Fruit fly (Drosophila melanogaster) whole organism, adult: ENCODE data around the gene Bro.

Source experiments
- CG11617 ChIP-seq: fragments of 200-800 bp; sonication (Bioruptor generic); optimal IDR thresholded peaks from 2 replicates; lab custom pipeline; 2017; ENCODE audit warnings: mild to moderate bottlenecking, missing biosample characterization, missing genetic modification reagents, missing genetic modification characterization
- CG12768 ChIP-seq: fragments of 200-800 bp; sonication (Bioruptor generic); optimal IDR thresholded peaks from 2 replicates; lab custom pipeline; 2017; ENCODE audit warnings: missing biosample characterization, missing genetic modification characterization, mild to moderate bottlenecking, moderate library complexity, missing genetic modification reagents
- CG14711 ChIP-seq: fragments of 200-800 bp; sonication (Bioruptor generic); optimal IDR thresholded peaks from 2 replicates; lab custom pipeline; 2018; ENCODE audit warnings: missing biosample characterization, mild to moderate bottlenecking, missing genetic modification characterization, moderate library complexity
- CG1620 ChIP-seq: fragments of 200-800 bp; sonication (Bioruptor generic); optimal IDR thresholded peaks from 2 replicates; lab custom pipeline; 2016; ENCODE audit warnings: missing biosample characterization, missing genetic modification characterization
- CG33017 ChIP-seq: fragments of 200-800 bp; sonication (Bioruptor generic); optimal IDR thresholded peaks from 2 replicates; lab custom pipeline; 2018; ENCODE audit warnings: missing biosample characterization, mild to moderate bottlenecking, missing genetic modification characterization, moderate library complexity
- CG5204 ChIP-seq: fragments of 200-800 bp; sonication (Bioruptor generic); optimal IDR thresholded peaks from 2 replicates; lab custom pipeline; 2016; ENCODE audit warnings: missing biosample characterization, missing genetic modification characterization
- CG7045 ChIP-seq: fragments of 200-800 bp; sonication (Bioruptor generic); optimal IDR thresholded peaks from 2 replicates; lab custom pipeline; 2017; ENCODE audit warnings: missing biosample characterization, mild to moderate bottlenecking, missing genetic modification characterization
- CG7101 ChIP-seq: fragments of 200-800 bp; sonication (Bioruptor generic); optimal IDR thresholded peaks from 2 replicates; lab custom pipeline; 2018; ENCODE audit warnings: missing biosample characterization, mild to moderate bottlenecking, missing genetic modification characterization, moderate library complexity
- Clk ChIP-seq: fragments of 200-800 bp; sonication (Bioruptor generic); optimal IDR thresholded peaks from 2 replicates; lab custom pipeline; 2017; ENCODE audit warnings: missing biosample characterization, missing genetic modification characterization
- Crg-1 ChIP-seq: fragments of 200-800 bp; sonication (Bioruptor generic); optimal IDR thresholded peaks from 2 replicates; lab custom pipeline; 2016; ENCODE audit warnings: missing biosample characterization, missing genetic modification characterization
- Hr96 ChIP-seq: fragments of 200-800 bp; sonication (Bioruptor generic); optimal IDR thresholded peaks from 2 replicates; lab custom pipeline; 2016; ENCODE audit warnings: missing biosample characterization, missing genetic modification characterization
- Mnt ChIP-seq: fragments of 200-800 bp; sonication (Bioruptor generic); optimal IDR thresholded peaks from 2 replicates; lab custom pipeline; 2016; ENCODE audit warnings: missing biosample characterization, mild to moderate bottlenecking, missing genetic modification characterization
- bab1 ChIP-seq: fragments of 200-800 bp; sonication (Bioruptor generic); optimal IDR thresholded peaks from 3 replicates; lab custom pipeline; 2019; ENCODE audit warnings: missing biosample characterization, mild to moderate bottlenecking, missing genetic modification characterization, moderate library complexity
- cic ChIP-seq: fragments of 200-800 bp; sonication (Bioruptor generic); optimal IDR thresholded peaks from 2 replicates; lab custom pipeline; 2017; ENCODE audit warnings: missing biosample characterization, mild to moderate bottlenecking, missing genetic modification characterization, moderate library complexity
- cnc ChIP-seq, 2 experiments: fragments of >200 bp; optimal IDR thresholded peaks; 2 replicates each; lab custom pipeline; 2017
- kay ChIP-seq: fragments of 200-800 bp; sonication (Bioruptor generic); peaks from one replicate; lab custom pipeline; 2016; ENCODE audit warnings: missing biosample characterization, missing genetic modification characterization, borderline replicate concordance
- ovo ChIP-seq: fragments of 200-800 bp; sonication (Bioruptor generic); optimal IDR thresholded peaks from 2 replicates; lab custom pipeline; 2016; ENCODE audit warnings: missing biosample characterization, missing genetic modification characterization
- pad ChIP-seq: fragments of 200-800 bp; sonication (Bioruptor generic); optimal IDR thresholded peaks from 3 replicates; lab custom pipeline; 2017; ENCODE audit warnings: missing biosample characterization, missing genetic modification characterization, mild to moderate bottlenecking, moderate library complexity, missing genetic modification reagents
- tj ChIP-seq: fragments of 200-800 bp; sonication (Bioruptor generic); optimal IDR thresholded peaks from 3 replicates; lab custom pipeline; 2017; ENCODE audit warnings: missing biosample characterization, mild to moderate bottlenecking, missing genetic modification characterization, moderate library complexity
- toe ChIP-seq: fragments of 200-800 bp; sonication (Bioruptor generic); optimal IDR thresholded peaks from 2 replicates; lab custom pipeline; 2016; ENCODE audit warnings: missing biosample characterization, missing genetic modification characterization

The Bro gene

dm6 chr3L:1649363-1649762 lies 1.7 kb downstream of the Bro start:
- no peak for TF ChIP-seq pad
- TF ChIP-seq cnc (optimal IDR thresholded peaks at IDR 0.05; lab: Kevin White, UChicago) = no peak
- TF ChIP-seq Mnt (GFP tag; lab: Kevin White, UChicago) = no peak
- no peak for TF ChIP-seq CG7101 (tag; lab: Kevin White, UChicago)
- TF ChIP-seq ovo (GFP tag; lab: Kevin White, UChicago) = no peak
- TF ChIP-seq Clk = no peak
- TF ChIP-seq toe = no peak
- TF ChIP-seq CG5204 (GFP tag; lab: Kevin White, UChicago) = no peak
- no peak for TF ChIP-seq Crg-1 (GFP tag; lab: Kevin White, UChicago)
- no peak for TF ChIP-seq bab1
- TF ChIP-seq CG33017 = no peak
- TF ChIP-seq kay (GFP tag; lab: Kevin White, UChicago) = no peak
- no peak for TF ChIP-seq Hr96
- no peak for TF ChIP-seq cic (GFP tag; lab: Kevin White, UChicago)
- TF ChIP-seq CG14711 (tag; lab: Kevin White, UChicago) = no peak
- no peak for TF ChIP-seq CG11617 (GFP tag; lab: Kevin White, UChicago)
- no peak for TF ChIP-seq CG7045
- TF ChIP-seq CG1620 (GFP tag; lab: Kevin White, UChicago) = no peak
- no peak for TF ChIP-seq tj (GFP tag; lab: Kevin White, UChicago)
- no peak for TF ChIP-seq CG12768

dm6 chr3L:1652700-1653200 lies 5.1 kb downstream of the Bro start, which contains the start of the genes CG7970 and Vta1:
CG7970 (plus strand) TSS chr3L:1652750.
Vta1 (minus strand) TSS chr3L:1652900.
- TF ChIP-seq bab1 = peak; percentile 31
- no peak for TF ChIP-seq kay (GFP tag; lab: Kevin White, UChicago)
- peak; percentile 93 for TF ChIP-seq CG12768
- TF ChIP-seq CG14711 (tag; lab: Kevin White, UChicago) = peak; percentile 17
- TF ChIP-seq toe = no peak
- peak; percentile 21 for TF ChIP-seq Crg-1 (GFP tag; lab: Kevin White, UChicago)
- TF ChIP-seq CG33017 = peak; percentile 52
- no peak for TF ChIP-seq pad
- no peak for TF ChIP-seq CG5204 (GFP tag; lab: Kevin White, UChicago)
- TF ChIP-seq cic (GFP tag; lab: Kevin White, UChicago) = no peak
- TF ChIP-seq CG7045 = no peak
- no peak for TF ChIP-seq Hr96
- no peak for TF ChIP-seq CG7101 (tag; lab: Kevin White, UChicago)
- peak; percentile 9 for TF ChIP-seq tj (GFP tag; lab: Kevin White, UChicago)
- TF ChIP-seq cnc (optimal IDR thresholded peaks at IDR 0.05; lab: Kevin White, UChicago) = no peak
- no peak for TF ChIP-seq ovo (GFP tag; lab: Kevin White, UChicago)
- TF ChIP-seq CG1620 (GFP tag; lab: Kevin White, UChicago) = no peak
- TF ChIP-seq CG11617 (GFP tag; lab: Kevin White, UChicago) = peak; percentile 16

- TF ChIP-seq cic (GFP tag; lab: Kevin White, UChicago) (peak; percentile 30), ovo (GFP tag; lab: Kevin White, UChicago) (no peak)
Observed at dm6 chr3L:1653752-1654151, 6.1 kb downstream of the Bro start.

- TF ChIP-seq Mnt (GFP tag; lab: Kevin White, UChicago) (peak; percentile 54), cic (GFP tag; lab: Kevin White, UChicago) (peak; percentile 12), Hr96 (no peak)
Observed at dm6 chr3L:1661738-1662370, 14.2 kb downstream of the Bro start.

DNA sequence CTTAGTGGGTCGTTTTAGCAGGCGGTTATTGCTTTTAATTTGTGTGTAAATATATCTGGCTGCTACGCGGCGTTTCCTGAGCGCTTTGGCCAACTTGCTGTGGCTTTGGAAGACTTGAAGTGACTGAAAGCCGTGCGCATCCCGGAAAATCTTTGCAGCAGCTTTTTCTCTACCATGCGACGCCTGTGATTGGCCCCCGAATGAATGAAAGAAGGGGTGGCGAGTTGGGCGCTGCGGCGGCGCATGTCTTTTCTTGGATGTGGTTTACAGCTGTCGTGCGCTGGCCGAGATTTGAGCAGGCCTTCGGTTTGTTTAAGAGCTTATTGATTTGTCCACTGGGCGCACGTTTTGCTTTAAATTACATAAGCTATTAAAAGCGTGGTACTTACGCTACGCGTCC lies 15.9 kb downstream of the Bro start:
- TF ChIP-seq Crg-1 (GFP tag; lab: Kevin White, UChicago) = no peak
- no peak for TF ChIP-seq bab1
- TF ChIP-seq toe = no peak
- no peak for TF ChIP-seq CG33017
- TF ChIP-seq CG7101 (tag; lab: Kevin White, UChicago) = no peak
- TF ChIP-seq pad = no peak
- no peak for TF ChIP-seq tj (GFP tag; lab: Kevin White, UChicago)
- TF ChIP-seq Clk = no peak
- no peak for TF ChIP-seq CG11617 (GFP tag; lab: Kevin White, UChicago)
- no peak for TF ChIP-seq CG7045
- no peak for TF ChIP-seq cic (GFP tag; lab: Kevin White, UChicago)
- TF ChIP-seq CG14711 (tag; lab: Kevin White, UChicago) = no peak
- no peak for TF ChIP-seq cnc (optimal IDR thresholded peaks at IDR 0.05; lab: Kevin White, UChicago)
- no peak for TF ChIP-seq Mnt (GFP tag; lab: Kevin White, UChicago)
- TF ChIP-seq CG1620 (GFP tag; lab: Kevin White, UChicago) = no peak

- TF ChIP-seq pad = no peak
- TF ChIP-seq Hr96 = no peak
- no peak for TF ChIP-seq CG7045
- TF ChIP-seq kay (GFP tag; lab: Kevin White, UChicago) = no peak
- TF ChIP-seq CG14711 (tag; lab: Kevin White, UChicago) = no peak
- TF ChIP-seq Clk = no peak
- no peak for TF ChIP-seq toe
Observed at dm6 chr3L:1664205-1664604, 16.5 kb downstream of the Bro start.

DNA sequence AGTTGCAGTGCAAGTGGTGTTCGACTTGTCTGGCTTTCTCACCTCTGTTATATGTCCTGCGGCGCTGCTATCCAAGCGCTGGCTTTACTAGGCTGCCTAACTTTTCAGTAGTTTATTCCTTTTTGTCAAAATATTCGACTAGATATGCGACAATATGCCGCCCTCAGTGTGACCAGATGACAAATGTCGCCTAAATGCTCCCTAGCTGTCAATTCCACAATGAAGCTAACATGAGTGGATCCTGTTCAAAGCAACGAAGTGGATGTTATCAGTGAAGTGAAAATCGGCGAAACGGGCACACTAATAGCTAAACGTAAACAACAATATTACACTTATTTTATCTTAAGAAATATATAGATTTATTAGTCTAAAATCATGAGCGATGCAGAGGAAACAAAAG lies 17.2 kb downstream of the Bro start, which contains the start of the genes Srrm234 and CG7974:
TSS of gene Srrm234 (minus strand) at position 189 of the 400 bp plus-strand sequence.
TSS of gene CG7974 (plus strand) at position 263 of the 400 bp plus-strand sequence.
- TF ChIP-seq CG7101 (tag; lab: Kevin White, UChicago) = no peak
- TF ChIP-seq CG14711 (tag; lab: Kevin White, UChicago) = peak; percentile 1
- TF ChIP-seq tj (GFP tag; lab: Kevin White, UChicago) = no peak
- TF ChIP-seq Mnt (GFP tag; lab: Kevin White, UChicago) = peak; percentile 44
- no peak for TF ChIP-seq CG1620 (GFP tag; lab: Kevin White, UChicago)
- peak; percentile 45 for TF ChIP-seq bab1
